Fruit fly (Drosophila melanogaster) whole organism, prepupa: ENCODE results near the gene CG42685.

Experiments used
- CG10631 ChIP-seq: fragments of 200-800 bp; sonication (Bioruptor generic); optimal IDR thresholded peaks from 2 replicates; lab custom pipeline; 2016; ENCODE audit warnings: missing biosample characterization, missing genetic modification characterization
- CG16779 ChIP-seq: fragments of 200-800 bp; sonication (Bioruptor generic); optimal IDR thresholded peaks from 3 replicates; lab custom pipeline; 2017; ENCODE audit warnings: missing biosample characterization, mild to moderate bottlenecking, missing genetic modification characterization
- CG6276 ChIP-seq: fragments of 200-800 bp; sonication (Bioruptor generic); optimal IDR thresholded peaks from 2 replicates; lab custom pipeline; 2017; ENCODE audit warnings: missing biosample characterization, mild to moderate bottlenecking, missing genetic modification characterization
- CG8119 ChIP-seq: fragments of 200-800 bp; sonication (Bioruptor generic); IDR thresholded peaks from 3 replicates; pipeline ENCODE4 v1.3.6; 2022; ENCODE audit warnings: missing biosample characterization, missing genetic modification characterization
- Gug ChIP-seq: fragments of 200-800 bp; sonication (Bioruptor generic); IDR thresholded peaks from 2 replicates; pipeline ENCODE4 v1.3.6; 2022; ENCODE audit warnings: missing biosample characterization, missing genetic modification characterization
- Lpt ChIP-seq: fragments of 200-800 bp; sonication (Bioruptor generic); optimal IDR thresholded peaks from 3 replicates; lab custom pipeline; 2016; ENCODE audit warnings: missing biosample characterization, missing genetic modification characterization
- Sox15 ChIP-seq: fragments of 200-800 bp; sonication (Bioruptor generic); optimal IDR thresholded peaks from 3 replicates; lab custom pipeline; 2016; ENCODE audit warnings: missing biosample characterization, missing genetic modification characterization
- acj6 ChIP-seq: fragments of 200-800 bp; sonication (Bioruptor generic); optimal IDR thresholded peaks from 3 replicates; lab custom pipeline; 2016; ENCODE audit warnings: missing biosample characterization, missing genetic modification characterization
- net ChIP-seq: fragments of 200-800 bp; sonication (Bioruptor generic); optimal IDR thresholded peaks from 3 replicates; lab custom pipeline; 2016; ENCODE audit warnings: missing biosample characterization, missing genetic modification characterization
- vri ChIP-seq: fragments of 200-800 bp; sonication (Bioruptor generic); optimal IDR thresholded peaks from 3 replicates; lab custom pipeline; 2016; ENCODE audit warnings: missing biosample characterization, mild to moderate bottlenecking, missing genetic modification characterization

dm6 chr2L:14743337-14743736 is 13.4 kb upstream of the CG42685 start:
- no peak for TF ChIP-seq vri (GFP tag; lab: Kevin White, UChicago)
- TF ChIP-seq CG6276 (GFP tag; lab: Kevin White, UChicago), result no peak
- TF ChIP-seq Gug (GFP tag; lab: Robert Waterston, UW), result no peak
- no peak for TF ChIP-seq CG8119
- TF ChIP-seq net (GFP tag; lab: Kevin White, UChicago), result no peak
- TF ChIP-seq Lpt (GFP tag; lab: Kevin White, UChicago), result no peak
- TF ChIP-seq acj6, result no peak
- no peak for TF ChIP-seq CG16779
- TF ChIP-seq Sox15 (GFP tag; lab: Kevin White, UChicago), result no peak
- TF ChIP-seq CG10631 (GFP tag; lab: Kevin White, UChicago), result no peak
